Worm (Caenorhabditis elegans): ENCODE results near the gene nhr-76.

nhr-76 gene

DNA sequence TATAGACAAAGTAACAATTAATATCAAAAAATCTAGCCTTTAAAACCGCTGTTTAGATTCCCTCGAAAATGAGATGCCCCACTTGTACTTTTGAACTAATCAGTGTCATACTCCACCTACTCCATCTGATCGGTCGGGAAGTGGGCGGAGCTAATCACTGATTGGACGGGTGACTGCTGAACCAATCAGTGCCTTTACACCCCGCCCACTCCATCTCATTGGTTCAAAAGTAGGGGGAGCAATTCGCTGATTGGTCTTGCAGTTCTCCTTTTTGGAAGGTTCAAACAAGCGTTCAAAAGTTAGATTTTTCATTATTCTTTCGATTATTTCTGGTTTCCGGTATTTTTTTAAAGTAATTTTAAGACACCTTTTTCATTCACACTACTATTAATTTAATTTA, 14.2 kb upstream of the nhr-76 start:
- no peak for TF ChIP-seq him-1 (tag; optimal IDR thresholded peaks at IDR 0.05)
- no peak for TF ChIP-seq C06A6.2 (GFP tag; conservative IDR thresholded peaks at IDR 0.05)
- TF ChIP-seq mcd-1 (GFP tag; IDR thresholded peaks at IDR 0.05) = no peak
- no peak for TF ChIP-seq F37B4.10 (GFP tag; IDR thresholded peaks at IDR 0.05)
- no peak for TF ChIP-seq hrde-1 (tag; optimal IDR thresholded peaks at IDR 0.05; ENCODE audit: borderline replicate concordance)
- no peak for TF ChIP-seq cebp-2 (GFP tag; IDR thresholded peaks at IDR 0.05)
- TF ChIP-seq D2030.7 (GFP tag; IDR thresholded peaks at IDR 0.05) = no peak
- no peak for TF ChIP-seq mel-28 (tag; optimal IDR thresholded peaks at IDR 0.05; ENCODE audit: borderline replicate concordance)
- no peak for TF ChIP-seq ceh-27 (GFP tag; optimal IDR thresholded peaks at IDR 0.05)
- no peak for TF ChIP-seq F57C9.4 (tag; optimal IDR thresholded peaks at IDR 0.05)

DNA sequence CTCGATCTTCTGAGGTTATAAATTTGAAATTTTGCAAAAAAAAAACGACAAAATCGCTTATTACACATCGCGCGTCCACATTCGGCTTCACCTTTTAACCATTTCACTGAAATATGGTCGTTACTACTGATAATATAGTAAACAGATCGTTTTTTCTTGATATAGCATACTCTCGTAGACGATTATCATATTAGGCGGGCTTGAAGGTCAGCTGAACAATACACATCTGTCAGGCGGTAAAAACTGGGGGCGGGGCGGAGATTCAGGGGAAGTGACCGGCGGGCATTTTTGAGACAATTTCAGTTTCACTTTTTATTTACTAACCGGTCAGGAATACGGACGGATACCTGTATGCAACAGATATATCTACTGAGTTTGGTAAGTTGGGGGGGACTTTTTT, 12.1 kb upstream of the nhr-76 start, which contains the start of gene C18H7.1:
C18H7.1 (plus strand) TSS at position 301 of the 400 bp plus-strand sequence.
- no peak for TF ChIP-seq attf-3 (GFP tag; conservative IDR thresholded peaks at IDR 0.05)
- TF ChIP-seq unc-130 (GFP tag; optimal IDR thresholded peaks at IDR 0.05) = no peak
- no peak for TF ChIP-seq F33H1.4 (GFP tag; IDR thresholded peaks at IDR 0.05)
- no peak for TF ChIP-seq Y56A3A.18 (GFP tag; IDR thresholded peaks at IDR 0.05)
- TF ChIP-seq somi-1 (GFP tag; optimal IDR thresholded peaks at IDR 0.05) = no peak
- TF ChIP-seq snpc-1.3 (tag; optimal IDR thresholded peaks at IDR 0.05; ENCODE audit: insufficient read depth) = no peak
- no peak for TF ChIP-seq ceh-100 (GFP tag; IDR thresholded peaks at IDR 0.05)
- TF ChIP-seq Y53F4B.3 (GFP tag; IDR thresholded peaks at IDR 0.05) = no peak
- TF ChIP-seq madf-10 (tag; optimal IDR thresholded peaks at IDR 0.05) = no peak

DNA sequence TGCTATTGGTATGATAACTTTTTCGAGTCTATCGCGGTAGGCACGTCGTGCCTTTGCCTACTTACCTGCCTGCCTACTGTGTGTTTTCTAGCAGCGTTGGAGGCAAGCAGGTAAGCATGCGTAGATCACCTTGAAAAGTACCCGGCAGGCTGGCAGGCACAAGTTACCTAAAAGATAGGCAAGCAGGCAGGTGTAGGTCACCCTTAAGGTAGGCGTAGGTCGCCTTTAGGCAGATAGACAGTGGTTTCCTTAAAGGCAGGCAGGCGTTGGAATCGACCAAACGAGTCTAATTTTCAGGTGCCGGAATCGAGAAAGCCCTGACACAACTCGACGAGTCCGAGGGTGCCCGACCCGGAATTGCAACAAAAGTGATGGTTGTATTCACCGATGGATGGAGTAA, 7.6 kb upstream of the nhr-76 start:
- TF ChIP-seq Y67H2A.10 (GFP tag; conservative IDR thresholded peaks at IDR 0.05) = no peak
- no peak for TF ChIP-seq nhr-90 (tag; optimal IDR thresholded peaks at IDR 0.05)
- TF ChIP-seq hsf-1 (GFP tag; IDR thresholded peaks at IDR 0.05) = no peak
- TF ChIP-seq lin-54 (GFP tag; optimal IDR thresholded peaks at IDR 0.05) = no peak
- TF ChIP-seq xnd-1 (tag; optimal IDR thresholded peaks at IDR 0.05) = no peak
- no peak for TF ChIP-seq F49E8.2 (tag; optimal IDR thresholded peaks at IDR 0.05; ENCODE audit: insufficient read depth)
- TF ChIP-seq hmg-1.2 (GFP tag; IDR thresholded peaks at IDR 0.05) = no peak
- no peak for TF ChIP-seq atf-7 (tag; optimal IDR thresholded peaks at IDR 0.05)

DNA sequence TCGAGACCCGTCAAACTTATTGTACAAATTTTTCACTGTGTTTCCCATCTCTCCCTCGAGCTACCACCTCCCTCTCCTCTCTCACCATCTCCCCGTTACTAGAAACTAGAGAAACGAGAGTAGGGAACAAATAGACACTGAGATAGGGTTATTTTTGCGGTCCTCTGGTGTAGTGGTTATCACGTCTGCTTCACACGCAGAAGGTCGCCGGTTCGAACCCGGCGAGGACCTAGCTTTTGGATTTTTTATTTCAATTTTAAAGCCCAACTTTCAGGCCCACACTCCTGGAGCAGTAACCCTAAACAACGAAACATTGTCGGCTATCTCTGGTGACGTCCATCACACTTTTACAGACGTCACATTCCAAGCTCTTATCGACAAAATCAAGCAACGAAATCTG, 7.0 kb upstream of the nhr-76 start:
- TF ChIP-seq tlf-1 (GFP tag; optimal IDR thresholded peaks at IDR 0.05) = no peak
- no peak for TF ChIP-seq lsy-27 (tag; optimal IDR thresholded peaks at IDR 0.05; ENCODE audit: borderline replicate concordance, insufficient read depth)
- TF ChIP-seq mel-28 (tag; optimal IDR thresholded peaks at IDR 0.05; ENCODE audit: borderline replicate concordance) = no peak
- TF ChIP-seq lag-1 (GFP tag; IDR thresholded peaks at IDR 0.05) = no peak
- peak; percentile 20; the same call in 1 of the 2 replicates for TF ChIP-seq aptf-2 (GFP tag; conservative IDR thresholded peaks at IDR 0.05)
- TF ChIP-seq madf-10 (tag; optimal IDR thresholded peaks at IDR 0.05) = peak; percentile 44
- TF ChIP-seq die-1 (tag; optimal IDR thresholded peaks at IDR 0.05) = peak; percentile 50
- TF ChIP-seq sdz-38 (tag; optimal IDR thresholded peaks at IDR 0.05) = no peak
- peak; percentile 80 for TF ChIP-seq lin-26 (GFP tag; IDR thresholded peaks at IDR 0.05)
- no peak for TF ChIP-seq Y53F4B.3 (GFP tag; IDR thresholded peaks at IDR 0.05)
- TF ChIP-seq F52B5.7 (tag; optimal IDR thresholded peaks at IDR 0.05) = peak; percentile 38
- TF ChIP-seq C06A6.2 (GFP tag; conservative IDR thresholded peaks at IDR 0.05) = 0 out of 2 replicates have a peak, but pooled peaks have one; percentile 11
- TF ChIP-seq efl-1 (GFP tag; optimal IDR thresholded peaks at IDR 0.05) = no peak
- TF ChIP-seq rpc-1 (optimal IDR thresholded peaks at IDR 0.05) = peak; percentile 87
- peak; percentile 84 for TF ChIP-seq rpc-1 (tag; optimal IDR thresholded peaks at IDR 0.05)
- peak; percentile 67; the same call in 1 of the 2 replicates for TF ChIP-seq pbrm-1 (GFP tag; IDR thresholded peaks at IDR 0.05)
- TF ChIP-seq ztf-6 (GFP tag; IDR thresholded peaks at IDR 0.05) = no peak
- TF ChIP-seq B0336.3 (GFP tag; IDR thresholded peaks at IDR 0.05) = no peak
- peak; percentile 9 for TF ChIP-seq attf-5 (GFP tag; optimal IDR thresholded peaks at IDR 0.05)
- no peak for TF ChIP-seq nhr-179 (tag; optimal IDR thresholded peaks at IDR 0.05)
- TF ChIP-seq unc-130 (GFP tag; optimal IDR thresholded peaks at IDR 0.05) = peak; percentile 33
- no peak for TF ChIP-seq ets-4 (GFP tag; optimal IDR thresholded peaks at IDR 0.05)
- TF ChIP-seq nhr-90 (tag; optimal IDR thresholded peaks at IDR 0.05) = peak; percentile 61
